Fruit fly (Drosophila melanogaster): ENCODE results near the gene p38a.

- TF ChIP-seq Clk (GFP tag; optimal IDR thresholded peaks at IDR 0.05) (no peak), pad (GFP tag; optimal IDR thresholded peaks at IDR 0.05) (no peak), Mnt (GFP tag; optimal IDR thresholded peaks at IDR 0.05) (no peak), Crg-1 (GFP tag; optimal IDR thresholded peaks at IDR 0.05) (no peak), CG7045 (GFP tag; optimal IDR thresholded peaks at IDR 0.05) (no peak), kay (GFP tag; ENCODE audit: borderline replicate concordance) (no peak), CG7101 (tag; optimal IDR thresholded peaks at IDR 0.05) (no peak), CG5204 (GFP tag; optimal IDR thresholded peaks at IDR 0.05) (no peak), CG1620 (GFP tag; optimal IDR thresholded peaks at IDR 0.05) (no peak), bab1 (GFP tag; optimal IDR thresholded peaks at IDR 0.05) (no peak), Hr96 (GFP tag; optimal IDR thresholded peaks at IDR 0.05) (no peak)
These were observed 9.2 kb downstream of the p38a start for dm6 chr3R:24142971-24143370.
